Worm (Caenorhabditis elegans) whole organism, mixed stage, embryonic: ENCODE measurements around the gene Y55F3C.17.

Experiments
- M03D4.4 ChIP-seq: sonication (generic microtip); optimal IDR thresholded peaks from 2 replicates; lab custom pipeline; 2017; ENCODE audit warnings: mild to moderate bottlenecking, missing genetic modification characterization, missing compliant biosample characterization
- bed-3 ChIP-seq: fragments of 200-800 bp; sonication (Bioruptor generic); optimal IDR thresholded peaks from 3 replicates; lab custom pipeline; 2018; ENCODE audit warnings: mild to moderate bottlenecking, missing genetic modification characterization, moderate library complexity, missing compliant biosample characterization
- blmp-1 ChIP-seq: fragments of 150-350 bp; optimal IDR thresholded peaks from 2 replicates; lab custom pipeline; 2014; ENCODE audit warnings: missing biosample characterization, missing genetic modification characterization
- ceh-39 ChIP-seq: fragments of 150-350 bp; optimal IDR thresholded peaks from 2 replicates; lab custom pipeline; 2014; ENCODE audit warnings: missing biosample characterization, missing genetic modification characterization
- ceh-43 ChIP-seq: fragments of 200-800 bp; sonication (Bioruptor generic); optimal IDR thresholded peaks from 2 replicates; lab custom pipeline; 2018; ENCODE audit warnings: mild to moderate bottlenecking, missing genetic modification characterization, moderate library complexity, missing compliant biosample characterization
- ceh-83 ChIP-seq: fragments of 200-800 bp; sonication (Bioruptor generic); optimal IDR thresholded peaks from 2 replicates; lab custom pipeline; 2018; ENCODE audit warnings: mild to moderate bottlenecking, missing genetic modification characterization, missing compliant biosample characterization
- ces-1 ChIP-seq: fragments of 150-350 bp; optimal IDR thresholded peaks from 2 replicates; lab custom pipeline; 2014; ENCODE audit warnings: missing biosample characterization, missing genetic modification reagents, missing genetic modification characterization
- cnd-1 ChIP-seq: fragments of 200-800 bp; sonication (Bioruptor generic); optimal IDR thresholded peaks from 2 replicates; lab custom pipeline; 2018; ENCODE audit warnings: mild to moderate bottlenecking, missing genetic modification characterization, missing compliant biosample characterization
- drap-1 ChIP-seq: fragments of 200-800 bp; sonication (Bioruptor generic); optimal IDR thresholded peaks from 3 replicates; lab custom pipeline; 2018; ENCODE audit warnings: mild to moderate bottlenecking, missing genetic modification characterization, missing compliant biosample characterization
- elt-1 ChIP-seq: sonication (generic microtip); optimal IDR thresholded peaks from 2 replicates; lab custom pipeline; 2017; ENCODE audit warnings: missing genetic modification characterization, mild to moderate bottlenecking, missing compliant biosample characterization, antibody characterized with exemption, moderate library complexity, borderline replicate concordance; ENCODE audit not compliant: insufficient read depth
- flh-1 ChIP-seq: fragments of 200-800 bp; sonication (Bioruptor generic); optimal IDR thresholded peaks from 2 replicates; lab custom pipeline; 2018; ENCODE audit warnings: mild to moderate bottlenecking, missing genetic modification characterization, moderate library complexity, missing compliant biosample characterization
- ham-2 ChIP-seq: fragments of 200-800 bp; sonication (Bioruptor generic); optimal IDR thresholded peaks from 2 replicates; lab custom pipeline; 2018; ENCODE audit warnings: mild to moderate bottlenecking, missing genetic modification characterization, missing compliant biosample characterization
- lin-13 ChIP-seq: fragments of 150-350 bp; optimal IDR thresholded peaks from 2 replicates; lab custom pipeline; 2014; ENCODE audit warnings: missing biosample characterization, missing genetic modification characterization
- lin-32 ChIP-seq: fragments of 200-800 bp; sonication (Bioruptor generic); optimal IDR thresholded peaks from 2 replicates; lab custom pipeline; 2018; ENCODE audit warnings: mild to moderate bottlenecking, missing genetic modification characterization, missing compliant biosample characterization
- lsy-2 ChIP-seq: fragments of 150-350 bp; optimal IDR thresholded peaks from 2 replicates; lab custom pipeline; 2014; ENCODE audit warnings: missing biosample characterization, missing genetic modification characterization
- mab-5 ChIP-seq: fragments of 150-350 bp; optimal IDR thresholded peaks from 2 replicates; lab custom pipeline; 2014; ENCODE audit warnings: missing biosample characterization, missing genetic modification characterization
- mls-2 ChIP-seq: sonication (generic microtip); optimal IDR thresholded peaks from 2 replicates; lab custom pipeline; 2016; ENCODE audit warnings: mild to moderate bottlenecking, missing genetic modification characterization, moderate library complexity, missing compliant biosample characterization
- nhr-12 ChIP-seq: fragments of 150-350 bp; optimal IDR thresholded peaks from 2 replicates; lab custom pipeline; 2014; ENCODE audit warnings: missing biosample characterization, missing genetic modification characterization
- nhr-2 ChIP-seq: fragments of 150-350 bp; optimal IDR thresholded peaks from 2 replicates; lab custom pipeline; 2014; ENCODE audit warnings: missing biosample characterization, missing genetic modification characterization
- nhr-237 ChIP-seq: fragments of 150-350 bp; optimal IDR thresholded peaks from 2 replicates; lab custom pipeline; 2014; ENCODE audit warnings: missing biosample characterization, missing genetic modification characterization
- nhr-28 ChIP-seq: fragments of 150-350 bp; optimal IDR thresholded peaks from 2 replicates; lab custom pipeline; 2014; ENCODE audit warnings: missing biosample characterization, missing genetic modification characterization
- nhr-76 ChIP-seq: sonication (generic microtip); optimal IDR thresholded peaks from 2 replicates; lab custom pipeline; 2017; ENCODE audit warnings: missing biosample characterization, missing genetic modification characterization
- pha-4 ChIP-seq: fragments of 150-350 bp; optimal IDR thresholded peaks from 2 replicates; lab custom pipeline; 2018; ENCODE audit warnings: missing biosample characterization, missing genetic modification reagents, missing genetic modification characterization
- sem-2 ChIP-seq: fragments of 200-800 bp; sonication (Bioruptor generic); optimal IDR thresholded peaks from 2 replicates; lab custom pipeline; 2018; ENCODE audit warnings: mild to moderate bottlenecking, missing genetic modification characterization, missing compliant biosample characterization
- snpc-4 ChIP-seq: fragments of 150-350 bp; optimal IDR thresholded peaks from 2 replicates; lab custom pipeline; 2014; ENCODE audit warnings: missing biosample characterization, missing genetic modification characterization
- sptf-1 ChIP-seq: sonication (generic microtip); optimal IDR thresholded peaks from 2 replicates; lab custom pipeline; 2017; ENCODE audit warnings: mild to moderate bottlenecking, missing genetic modification characterization, moderate library complexity, missing compliant biosample characterization
- tbx-8 ChIP-seq: fragments of 200-800 bp; sonication (Bioruptor generic); optimal IDR thresholded peaks from 2 replicates; lab custom pipeline; 2018; ENCODE audit warnings: mild to moderate bottlenecking, missing genetic modification characterization, moderate library complexity, missing compliant biosample characterization
- unc-120 ChIP-seq: sonication (generic microtip); optimal IDR thresholded peaks from 2 replicates; lab custom pipeline; 2017; ENCODE audit warnings: missing genetic modification characterization, missing compliant biosample characterization; ENCODE audit not compliant: poor library complexity, severe bottlenecking
- unc-39 ChIP-seq: fragments of 150-350 bp; optimal IDR thresholded peaks from 2 replicates; lab custom pipeline; 2014; ENCODE audit warnings: missing biosample characterization, missing genetic modification characterization
- unc-62 ChIP-seq: fragments of 150-350 bp; optimal IDR thresholded peaks from 2 replicates; lab custom pipeline; 2014; ENCODE audit warnings: missing biosample characterization, missing genetic modification reagents, missing genetic modification characterization
- zip-8 ChIP-seq: fragments of 150-350 bp; optimal IDR thresholded peaks from 2 replicates; lab custom pipeline; 2014; ENCODE audit warnings: missing biosample characterization, missing genetic modification characterization
- ztf-11 ChIP-seq: fragments of 150-350 bp; optimal IDR thresholded peaks from 2 replicates; lab custom pipeline; 2014; ENCODE audit warnings: missing biosample characterization, missing genetic modification characterization

Gene Y55F3C.17

ce11 chrIV:728095-728494 is 29.9 kb upstream of the Y55F3C.17 start, which contains the start of gene Y55F3C.9:
TSS of gene Y55F3C.9 (minus strand) at chrIV:728195.
- TF ChIP-seq bed-3 (GFP tag; lab: Kevin White, UChicago): no peak
- TF ChIP-seq zip-8 (tag; lab: Kevin White, UChicago): no peak
- TF ChIP-seq blmp-1 (tag; lab: Kevin White, UChicago): no peak
- no peak for TF ChIP-seq nhr-237
- TF ChIP-seq pha-4: no peak
- no peak for TF ChIP-seq ceh-39 (tag; lab: Kevin White, UChicago)
- TF ChIP-seq unc-120 (tag; lab: Kevin White, UChicago): no peak
- TF ChIP-seq ztf-11 (tag; lab: Kevin White, UChicago): no peak
- no peak for TF ChIP-seq lsy-2 (tag; lab: Kevin White, UChicago)
- TF ChIP-seq mab-5 (tag; lab: Kevin White, UChicago): no peak
- no peak for TF ChIP-seq cnd-1 (tag; lab: Kevin White, UChicago)
- TF ChIP-seq snpc-4: no peak
- no peak for TF ChIP-seq lin-32 (GFP tag; lab: Kevin White, UChicago)
- TF ChIP-seq mls-2 (tag; lab: Kevin White, UChicago): no peak
- no peak for TF ChIP-seq elt-1 (tag; lab: Kevin White, UChicago)
- TF ChIP-seq unc-62 (GFP tag; lab: Kevin White, UChicago): no peak

DNA sequence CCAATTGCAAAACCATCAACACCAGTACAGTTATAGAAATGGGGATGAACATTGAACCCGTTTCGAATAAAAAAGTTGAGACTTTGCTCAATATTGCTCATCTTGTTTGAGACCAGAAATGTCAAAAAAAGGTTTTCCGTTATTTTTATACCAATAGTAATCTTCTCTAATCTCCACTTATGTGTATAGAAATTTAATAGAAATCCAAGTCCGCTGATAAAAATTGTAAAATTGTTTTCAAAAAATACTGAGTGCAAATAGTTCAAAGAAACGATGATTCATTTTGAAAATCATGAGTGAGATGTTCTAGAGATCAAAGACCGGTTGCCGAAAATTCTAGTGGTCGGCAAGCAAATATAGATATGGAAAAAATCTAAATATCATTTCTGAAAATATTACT is 21.1 kb upstream of the Y55F3C.17 start, which contains the start of gene Y55F3C.10:
Y55F3C.10 (minus strand) TSS at position 101 of the 400 bp plus-strand sequence.
- TF ChIP-seq unc-62 (GFP tag; lab: Kevin White, UChicago) (no peak), nhr-76 (tag; lab: Kevin White, UChicago) (no peak), unc-39 (no peak)

DNA sequence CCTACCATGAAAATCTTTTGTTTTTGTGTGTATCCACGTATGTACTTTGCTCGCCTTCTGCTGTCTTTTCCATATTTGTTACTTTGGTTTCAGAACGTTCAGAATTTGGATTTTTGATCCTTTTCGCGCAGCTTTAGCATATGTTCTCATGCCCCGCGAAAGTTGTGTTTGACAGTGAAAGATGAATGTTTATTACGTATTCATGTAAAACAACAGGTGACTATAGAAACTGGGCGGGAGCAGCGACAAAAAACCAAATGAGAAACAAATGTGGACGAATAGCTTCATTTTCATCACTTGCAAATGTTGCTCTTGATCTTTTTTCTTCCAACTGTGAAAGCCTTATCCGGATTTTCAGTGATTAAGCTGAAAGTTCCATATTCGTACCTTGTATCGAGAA is 18.1 kb upstream of the Y55F3C.17 start, which contains the start of gene clec-164:
clec-164 (plus strand) TSS at position 301 of the 400 bp plus-strand sequence.
- no peak for TF ChIP-seq ham-2 (GFP tag; lab: Kevin White, UChicago)
- TF ChIP-seq ceh-83 (GFP tag; lab: Kevin White, UChicago): no peak
- TF ChIP-seq elt-1 (tag; lab: Kevin White, UChicago): no peak
- TF ChIP-seq M03D4.4 (tag; lab: Kevin White, UChicago): no peak
- TF ChIP-seq ceh-43 (GFP tag; lab: Kevin White, UChicago): no peak
- TF ChIP-seq nhr-2 (tag; lab: Kevin White, UChicago): no peak
- TF ChIP-seq sem-2 (GFP tag; lab: Kevin White, UChicago): no peak

DNA sequence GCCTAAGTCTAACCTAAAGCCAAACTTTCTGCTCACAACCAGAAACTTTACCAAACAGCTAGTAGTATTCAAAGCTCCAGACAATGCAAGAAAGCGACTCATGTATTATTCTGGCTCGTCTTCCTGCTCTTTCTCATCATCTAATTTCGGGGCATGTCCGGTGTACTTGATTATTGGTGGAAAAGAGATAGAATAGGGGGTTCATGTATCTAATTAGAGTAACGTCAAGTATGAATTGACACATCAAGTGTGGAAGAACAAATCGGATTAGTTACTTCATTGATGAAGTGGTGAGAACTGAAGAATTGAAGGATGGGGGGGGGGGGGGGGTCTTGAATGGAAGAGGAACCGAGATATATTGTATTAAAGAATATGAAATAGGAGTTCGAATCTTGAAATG is 17.2 kb upstream of the Y55F3C.17 start:
- no peak for TF ChIP-seq tbx-8
- TF ChIP-seq ces-1 (GFP tag; lab: Kevin White, UChicago): peak; percentile 93
- peak; percentile 4 for TF ChIP-seq ceh-83 (GFP tag; lab: Kevin White, UChicago)

ce11 chrIV:707635-708034 is 9.4 kb upstream of the Y55F3C.17 start, which contains the start of gene cutl-26:
TSS of gene cutl-26 (minus strand) at chrIV:707735.
- no peak for TF ChIP-seq mls-2 (tag; lab: Kevin White, UChicago)
- TF ChIP-seq blmp-1 (tag; lab: Kevin White, UChicago): no peak
- no peak for TF ChIP-seq ztf-11 (tag; lab: Kevin White, UChicago)
- TF ChIP-seq unc-120 (tag; lab: Kevin White, UChicago): no peak
- TF ChIP-seq flh-1 (GFP tag; lab: Kevin White, UChicago): no peak
- no peak for TF ChIP-seq ham-2 (GFP tag; lab: Kevin White, UChicago)
- no peak for TF ChIP-seq bed-3 (GFP tag; lab: Kevin White, UChicago)
- TF ChIP-seq nhr-12 (tag; lab: Kevin White, UChicago): no peak
- no peak for TF ChIP-seq lin-13 (tag; lab: Kevin White, UChicago)
- no peak for TF ChIP-seq unc-39
- TF ChIP-seq nhr-237: no peak
- TF ChIP-seq nhr-28 (tag; lab: Kevin White, UChicago): no peak
- no peak for TF ChIP-seq drap-1 (GFP tag; lab: Kevin White, UChicago)
- no peak for TF ChIP-seq tbx-8
- TF ChIP-seq nhr-2 (tag; lab: Kevin White, UChicago): no peak
- TF ChIP-seq nhr-76 (tag; lab: Kevin White, UChicago): no peak
- TF ChIP-seq mab-5 (tag; lab: Kevin White, UChicago): no peak
- TF ChIP-seq sptf-1 (tag; lab: Kevin White, UChicago): no peak
- no peak for TF ChIP-seq sem-2 (GFP tag; lab: Kevin White, UChicago)
- TF ChIP-seq zip-8 (tag; lab: Kevin White, UChicago): no peak
